Worm (Caenorhabditis elegans) whole organism, L3 larva: ENCODE data around the gene C42C1.19.

ENCODE experiments used
- R02D3.7 ChIP-seq: fragments of 150-350 bp; optimal IDR thresholded peaks from 2 replicates; lab custom pipeline; 2014; ENCODE audit warnings: missing biosample characterization, missing genetic modification characterization
- ZK546.5 ChIP-seq: sonication (generic microtip); optimal IDR thresholded peaks from 2 replicates; lab custom pipeline; 2017; ENCODE audit warnings: missing biosample characterization, missing genetic modification characterization
- aly-2 ChIP-seq: fragments of 150-350 bp; optimal IDR thresholded peaks from 2 replicates; lab custom pipeline; 2014; ENCODE audit warnings: missing biosample characterization, missing genetic modification characterization
- ceh-16 ChIP-seq: sonication (generic microtip); optimal IDR thresholded peaks from 2 replicates; lab custom pipeline; 2017; ENCODE audit warnings: missing biosample characterization, missing genetic modification characterization
- ceh-9 ChIP-seq: sonication (generic microtip); optimal IDR thresholded peaks from 2 replicates; lab custom pipeline; 2018; ENCODE audit warnings: missing biosample characterization, missing genetic modification characterization
- daf-12 ChIP-seq: fragments of 150-350 bp; optimal IDR thresholded peaks from 2 replicates; lab custom pipeline; 2014; ENCODE audit warnings: missing biosample characterization, missing genetic modification reagents, missing genetic modification characterization
- egl-27 ChIP-seq: sonication (generic microtip); optimal IDR thresholded peaks from 4 replicates; lab custom pipeline; 2017; ENCODE audit warnings: missing biosample characterization, missing genetic modification reagents, missing genetic modification characterization
- egl-5 ChIP-seq: fragments of 150-350 bp; optimal IDR thresholded peaks from 2 replicates; lab custom pipeline; 2017; ENCODE audit warnings: missing biosample characterization, missing genetic modification reagents, missing genetic modification characterization, inconsistent platforms
- elt-2 ChIP-seq: sonication (generic microtip); optimal IDR thresholded peaks from 2 replicates; lab custom pipeline; 2016; ENCODE audit warnings: missing genetic modification reagents, mild to moderate bottlenecking, missing genetic modification characterization, missing compliant biosample characterization
- elt-3 ChIP-seq, 3 experiments: fragments of 150-350 bp in 1 of 3; sonication (generic microtip) in 2 of 3; optimal IDR thresholded peaks; 2 replicates in 2 of 3; 4 replicates in 1 of 3; lab custom pipeline; 2014 to 2017; ENCODE audit warnings: missing biosample characterization in 3 of 3, missing genetic modification characterization in 3 of 3
- fkh-10 ChIP-seq: sonication (generic microtip); optimal IDR thresholded peaks from 2 replicates; lab custom pipeline; 2017; ENCODE audit warnings: missing biosample characterization, missing genetic modification reagents, missing genetic modification characterization
- hmg-11 ChIP-seq: sonication (generic microtip); optimal IDR thresholded peaks from 2 replicates; lab custom pipeline; 2016; ENCODE audit warnings: missing genetic modification characterization, missing compliant biosample characterization
- lin-15B ChIP-seq: fragments of 150-350 bp; optimal IDR thresholded peaks from 2 replicates; lab custom pipeline; 2014; ENCODE audit warnings: missing biosample characterization, missing genetic modification characterization
- mdl-1 ChIP-seq: fragments of 150-350 bp; optimal IDR thresholded peaks from 2 replicates; lab custom pipeline; 2014; ENCODE audit warnings: missing biosample characterization, missing genetic modification characterization
- mml-1 ChIP-seq: fragments of 150-350 bp; sonication (generic microtip); optimal IDR thresholded peaks from 3 replicates; lab custom pipeline; 2014; ENCODE audit warnings: missing biosample characterization, missing genetic modification characterization
- nfya-1 ChIP-seq: sonication (generic microtip); optimal IDR thresholded peaks from 2 replicates; lab custom pipeline; 2017; ENCODE audit warnings: missing genetic modification characterization, mild to moderate bottlenecking, missing compliant biosample characterization, antibody characterized with exemption, moderate library complexity; ENCODE audit not compliant: insufficient read depth
- nhr-11 ChIP-seq: fragments of 150-350 bp; optimal IDR thresholded peaks from 2 replicates; lab custom pipeline; 2014; ENCODE audit warnings: missing biosample characterization, missing genetic modification characterization
- nhr-12 ChIP-seq: fragments of 150-350 bp; optimal IDR thresholded peaks from 2 replicates; lab custom pipeline; 2014; ENCODE audit warnings: missing biosample characterization, missing genetic modification characterization
- nhr-23 ChIP-seq: fragments of 150-350 bp; optimal IDR thresholded peaks from 2 replicates; lab custom pipeline; 2014; ENCODE audit warnings: missing biosample characterization, missing genetic modification reagents, missing genetic modification characterization
- nhr-237 ChIP-seq: fragments of 150-350 bp; optimal IDR thresholded peaks from 2 replicates; lab custom pipeline; 2014; ENCODE audit warnings: missing biosample characterization, missing genetic modification characterization
- nhr-28 ChIP-seq: fragments of 150-350 bp; optimal IDR thresholded peaks from 2 replicates; lab custom pipeline; 2014; ENCODE audit warnings: missing biosample characterization, missing genetic modification characterization
- nhr-43 ChIP-seq: sonication (generic microtip); optimal IDR thresholded peaks from 2 replicates; lab custom pipeline; 2016; ENCODE audit warnings: mild to moderate bottlenecking, missing genetic modification characterization, missing compliant biosample characterization; ENCODE audit not compliant: poor library complexity, severe bottlenecking
- nhr-67 ChIP-seq: fragments of 150-350 bp; optimal IDR thresholded peaks from 2 replicates; lab custom pipeline; 2014; ENCODE audit warnings: missing biosample characterization, missing genetic modification characterization
- nhr-77 ChIP-seq: fragments of 150-350 bp; optimal IDR thresholded peaks from 2 replicates; lab custom pipeline; 2014; ENCODE audit warnings: missing biosample characterization, missing genetic modification characterization
- pha-4 ChIP-seq: fragments of 150-350 bp; optimal IDR thresholded peaks from 2 replicates; lab custom pipeline; 2014; ENCODE audit warnings: missing biosample characterization, missing genetic modification reagents, missing genetic modification characterization
- pqm-1 ChIP-seq: fragments of 150-350 bp; optimal IDR thresholded peaks from 2 replicates; lab custom pipeline; 2017; ENCODE audit warnings: missing biosample characterization, missing genetic modification characterization, inconsistent platforms
- sea-2 ChIP-seq: fragments of 150-350 bp; sonication (generic microtip); optimal IDR thresholded peaks from 4 replicates; lab custom pipeline; 2014; ENCODE audit warnings: missing biosample characterization, missing genetic modification reagents, missing genetic modification characterization
- tbx-2 ChIP-seq: sonication (generic microtip); optimal IDR thresholded peaks from 2 replicates; lab custom pipeline; 2016; ENCODE audit warnings: mild to moderate bottlenecking, missing genetic modification characterization, missing compliant biosample characterization
- unc-39 ChIP-seq: sonication (generic microtip); optimal IDR thresholded peaks from 4 replicates; lab custom pipeline; 2017; ENCODE audit warnings: missing biosample characterization, missing genetic modification characterization
- zag-1 ChIP-seq: fragments of 150-350 bp; optimal IDR thresholded peaks from 2 replicates; lab custom pipeline; 2014; ENCODE audit warnings: missing biosample characterization, missing genetic modification characterization
- ztf-11 ChIP-seq: fragments of 150-350 bp; optimal IDR thresholded peaks from 2 replicates; lab custom pipeline; 2014; ENCODE audit warnings: missing biosample characterization, missing genetic modification characterization

The C42C1.19 gene

DNA sequence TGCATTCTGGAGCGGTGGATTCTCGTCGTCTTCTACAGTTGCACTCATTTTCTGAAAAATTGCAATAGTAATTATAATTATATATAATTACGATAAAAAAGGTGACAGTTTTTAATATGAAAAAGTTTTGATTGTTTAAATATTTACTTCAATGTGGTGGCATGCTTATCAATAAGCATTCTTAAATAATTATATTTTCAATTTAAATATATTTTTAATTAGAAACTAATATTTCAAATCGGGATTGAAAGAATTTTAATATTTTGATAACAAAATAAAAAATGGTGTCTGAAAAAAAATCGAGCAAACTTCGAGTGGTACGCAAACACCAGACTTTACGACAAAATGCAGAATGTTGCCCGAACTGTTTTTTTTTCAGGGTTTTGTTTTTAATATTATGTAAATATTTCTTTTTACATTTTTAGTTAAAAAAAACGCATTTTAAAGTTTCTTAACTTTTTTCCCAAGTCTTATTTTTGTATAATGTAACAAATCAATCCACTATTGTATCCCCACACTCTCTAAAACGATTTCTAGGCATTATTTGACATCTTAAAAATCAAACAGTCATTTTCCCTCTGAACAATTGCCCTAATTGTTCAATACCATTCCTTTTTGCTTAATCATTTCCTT, at the start of gene C42C1.19, which contains the start of gene C42C1.12:
C42C1.19 (plus strand) TSS at position 583 of the 633 bp plus-strand sequence.
C42C1.12 (minus strand) TSS at position 51 of the 633 bp plus-strand sequence.
- no peak for TF ChIP-seq nhr-23
- no peak for TF ChIP-seq nhr-11
- no peak for TF ChIP-seq daf-12
- TF ChIP-seq unc-39 (tag; lab: Kevin White, UChicago) = no peak
- TF ChIP-seq sea-2 = no peak
- no peak for TF ChIP-seq elt-3 (tag; optimal IDR thresholded peaks at IDR 0.05; lab: Kevin White, UChicago)
- peak; percentile 33 for TF ChIP-seq lin-15B (tag; lab: Kevin White, UChicago)
- TF ChIP-seq pha-4 = peak; percentile 49
- peak; percentile 14 for TF ChIP-seq elt-2 (tag; lab: Kevin White, UChicago)
- no peak for TF ChIP-seq ZK546.5 (tag; lab: Kevin White, UChicago)
- TF ChIP-seq hmg-11 (tag; lab: Kevin White, UChicago) = peak; percentile 57
- TF ChIP-seq tbx-2 (tag; lab: Kevin White, UChicago) = no peak
- TF ChIP-seq nhr-12 (tag; lab: Kevin White, UChicago) = no peak
- no peak for TF ChIP-seq fkh-10 (GFP tag; lab: Kevin White, UChicago)
- TF ChIP-seq, all 47 proteins: peak for 4

DNA sequence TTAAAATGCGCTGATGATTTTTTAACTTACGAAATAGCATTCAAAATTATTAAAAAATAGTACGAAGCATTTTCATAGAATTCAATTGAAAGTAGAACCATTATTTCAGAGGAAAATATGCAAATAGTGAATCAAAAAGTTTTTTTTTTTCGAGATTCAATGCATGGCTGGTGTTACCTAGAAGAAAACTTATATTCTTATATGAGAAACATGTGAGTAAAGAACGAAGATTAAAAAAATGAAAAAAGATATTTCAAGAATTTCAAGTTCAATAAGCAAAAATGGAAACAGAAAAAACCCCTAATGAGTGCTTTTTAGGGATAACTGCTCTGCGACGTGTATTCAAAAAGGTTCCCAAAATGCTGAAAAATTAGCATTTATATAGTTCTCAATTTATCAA, 46.5 kb upstream of the C42C1.19 start, which contains the start of gene sre-16:
sre-16 (minus strand) TSS at position 101 of the 400 bp plus-strand sequence.
- TF ChIP-seq unc-39 (tag; lab: Kevin White, UChicago) (no peak), nhr-28 (no peak), lin-15B (tag; lab: Kevin White, UChicago) (no peak), nhr-43 (tag; lab: Kevin White, UChicago) (no peak), egl-27 (tag; lab: Kevin White, UChicago) (no peak)

DNA sequence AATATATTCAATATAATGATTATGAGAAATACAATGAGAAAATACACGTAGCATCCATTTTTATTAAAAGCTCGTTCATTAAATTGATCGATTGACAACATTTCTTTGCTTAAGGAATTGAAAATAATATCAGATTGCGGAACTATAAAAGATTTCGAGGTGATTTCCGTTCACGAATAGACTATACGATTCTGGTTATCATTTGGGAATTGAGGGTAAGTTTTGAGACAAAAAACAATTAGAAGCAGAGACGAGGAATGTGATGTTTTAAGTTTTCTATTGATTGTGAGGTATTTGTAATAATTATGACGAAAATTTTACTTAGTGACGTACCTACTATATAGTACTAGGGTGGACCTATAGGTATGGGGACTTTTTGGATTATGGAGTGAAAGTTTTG, 43.7 kb upstream of the C42C1.19 start, which contains the start of gene sre-19:
sre-19 (minus strand) TSS at position 101 of the 400 bp plus-strand sequence.
- no peak for TF ChIP-seq fkh-10 (GFP tag; lab: Kevin White, UChicago)
- no peak for TF ChIP-seq nhr-11
- TF ChIP-seq nhr-237 (tag; lab: Kevin White, UChicago) = no peak
- no peak for TF ChIP-seq elt-2 (tag; lab: Kevin White, UChicago)
- TF ChIP-seq tbx-2 (tag; lab: Kevin White, UChicago) = no peak
- no peak for TF ChIP-seq nhr-77
- TF ChIP-seq nfya-1 (tag; lab: Kevin White, UChicago) = no peak
- no peak for TF ChIP-seq mml-1 (tag; lab: Kevin White, UChicago)
- TF ChIP-seq egl-5 (tag; lab: Kevin White, UChicago) = no peak
- TF ChIP-seq pqm-1 (tag; lab: Kevin White, UChicago) = no peak

DNA sequence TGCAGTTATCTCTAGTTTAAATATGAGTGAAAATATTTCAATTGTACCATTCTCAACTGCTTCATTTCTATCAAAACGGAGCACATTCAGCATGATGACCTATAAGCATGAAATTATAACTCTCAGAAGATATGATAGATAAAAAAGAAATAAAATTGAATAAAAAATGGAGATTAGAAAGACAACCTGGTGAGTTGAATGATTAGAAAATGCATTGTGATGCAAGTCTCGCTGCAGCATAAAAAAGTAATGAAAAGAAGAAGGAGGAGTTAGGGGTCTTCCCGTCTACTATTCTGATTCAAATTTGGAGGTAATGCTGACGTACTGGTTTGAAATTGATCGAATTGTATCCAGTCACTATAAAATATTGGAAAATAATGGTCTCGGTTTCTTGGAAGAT, 37.8 kb upstream of the C42C1.19 start, which contains the start of gene sre-15:
sre-15 (minus strand) TSS at position 101 of the 400 bp plus-strand sequence.
- TF ChIP-seq mdl-1 = no peak
- no peak for TF ChIP-seq aly-2 (tag; lab: Kevin White, UChicago)
- no peak for TF ChIP-seq ceh-16 (tag; lab: Kevin White, UChicago)
- TF ChIP-seq ceh-9 (tag; lab: Kevin White, UChicago) = no peak

DNA sequence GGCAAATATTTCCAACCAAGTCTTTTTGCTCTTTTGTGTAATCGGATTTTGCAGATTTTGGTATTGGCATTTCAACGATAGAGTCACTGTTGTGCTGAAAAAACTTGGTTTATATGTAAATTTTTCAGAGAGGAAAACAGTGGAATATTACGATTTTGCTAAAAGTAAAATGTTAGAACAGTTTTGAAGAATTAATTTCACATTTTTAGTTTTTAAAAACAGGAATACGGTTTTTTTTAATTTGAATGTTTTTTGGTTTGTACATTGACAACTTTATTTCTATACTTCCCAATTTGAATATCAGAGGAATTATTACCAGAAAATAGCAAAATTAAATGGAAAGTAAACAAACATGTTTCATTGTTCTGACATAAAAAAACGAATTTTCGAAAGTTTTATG, 30.0 kb upstream of the C42C1.19 start, which contains the start of gene dnj-26:
dnj-26 (minus strand) TSS at position 101 of the 400 bp plus-strand sequence.
- TF ChIP-seq pqm-1 (tag; lab: Kevin White, UChicago) = no peak
- no peak for TF ChIP-seq sea-2
- TF ChIP-seq R02D3.7 (tag; lab: Kevin White, UChicago) = no peak
- TF ChIP-seq zag-1 (tag; lab: Kevin White, UChicago) = no peak
- TF ChIP-seq lin-15B (tag; lab: Kevin White, UChicago) = no peak
- TF ChIP-seq nhr-67 (tag; lab: Kevin White, UChicago) = no peak
- no peak for TF ChIP-seq nhr-11
- TF ChIP-seq ztf-11 = no peak
- no peak for TF ChIP-seq fkh-10 (GFP tag; lab: Kevin White, UChicago)
- TF ChIP-seq ceh-9 (tag; lab: Kevin White, UChicago) = no peak
- TF ChIP-seq nhr-28 = no peak
- no peak for TF ChIP-seq mml-1 (tag; lab: Kevin White, UChicago)
- TF ChIP-seq egl-27 (tag; lab: Kevin White, UChicago) = no peak
